Worm (Caenorhabditis elegans) whole organism, L4 larva: ENCODE data around the gene nhr-60.
"Not testable (repeated sequence)": the region's sequence is repeated elsewhere in the genome, so short reads cannot be mapped to it uniquely, and the experiment has no call there.

Source experiments
- ama-1 ChIP-seq: fragments of 150-350 bp; optimal IDR thresholded peaks from 2 replicates; lab custom pipeline; 2014; ENCODE audit warnings: inconsistent platforms, mixed read lengths
- attf-4 ChIP-seq: sonication (generic microtip); optimal IDR thresholded peaks from 3 replicates; lab custom pipeline; 2017; ENCODE audit warnings: missing biosample characterization, missing genetic modification characterization
- fos-1 ChIP-seq: fragments of 150-350 bp; optimal IDR thresholded peaks from 2 replicates; lab custom pipeline; 2014; ENCODE audit warnings: missing biosample characterization, missing genetic modification characterization
- hlh-11 ChIP-seq: fragments of 200-800 bp; sonication (Bioruptor generic); optimal IDR thresholded peaks from 2 replicates; lab custom pipeline; 2018; ENCODE audit warnings: mild to moderate bottlenecking, missing genetic modification characterization, missing compliant biosample characterization
- nhr-25 ChIP-seq: sonication (generic microtip); optimal IDR thresholded peaks from 2 replicates; lab custom pipeline; 2017; ENCODE audit warnings: missing genetic modification characterization, mild to moderate bottlenecking, missing compliant biosample characterization, antibody characterized with exemption, moderate library complexity, borderline replicate concordance; ENCODE audit not compliant: insufficient read depth
- nhr-76 ChIP-seq: fragments of 150-350 bp; optimal IDR thresholded peaks from 2 replicates; lab custom pipeline; 2014; ENCODE audit warnings: missing biosample characterization, missing genetic modification characterization
- skn-1 ChIP-seq: fragments of 150-350 bp; optimal IDR thresholded peaks from 2 replicates; lab custom pipeline; 2014; ENCODE audit warnings: missing biosample characterization, missing genetic modification characterization
- snpc-4 ChIP-seq: fragments of 150-350 bp; optimal IDR thresholded peaks from 2 replicates; lab custom pipeline; 2014; ENCODE audit warnings: missing biosample characterization, missing genetic modification characterization
- spr-1 ChIP-seq: sonication (generic microtip); optimal IDR thresholded peaks from 2 replicates; lab custom pipeline; 2016; ENCODE audit warnings: mild to moderate bottlenecking, missing genetic modification characterization, missing compliant biosample characterization

DNA sequence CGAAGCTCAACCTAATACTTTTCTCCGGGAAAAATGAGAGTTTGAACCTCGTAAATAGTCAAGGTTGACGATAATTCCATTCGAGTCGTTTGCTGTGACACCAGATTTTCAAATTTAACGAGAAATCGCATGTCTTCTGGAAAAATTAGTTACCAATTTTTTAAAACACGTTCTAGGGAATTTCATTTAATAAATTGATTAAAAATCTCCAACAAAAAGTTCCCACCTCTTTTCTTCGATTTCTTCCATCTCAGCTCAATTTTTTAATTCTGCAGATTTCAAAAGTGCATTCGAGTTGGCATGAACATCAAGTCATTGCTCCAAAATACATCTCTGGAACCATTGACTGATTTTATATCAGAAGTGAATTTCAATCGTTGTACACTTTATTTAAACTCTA is 38.9 kb upstream of the nhr-60 start, which contains the start of gene nhr-282:
- TF ChIP-seq attf-4; nhr-25 (tag; lab: Kevin White, UChicago); spr-1 (tag; lab: Kevin White, UChicago); nhr-76; ama-1; fos-1 (tag; lab: Kevin White, UChicago); skn-1; hlh-11 (tag; lab: Kevin White, UChicago); snpc-4 (tag; lab: Kevin White, UChicago): not testable (repeated sequence)
